Worm (Caenorhabditis elegans) whole organism, L2 larva: ENCODE results near the gene F38E9.4.

Experiments
- C34F6.9 ChIP-seq: fragments of 150-350 bp; optimal IDR thresholded peaks from 2 replicates; lab custom pipeline; 2014; ENCODE audit warnings: missing biosample characterization, missing genetic modification characterization
- Y55F3AM.14 ChIP-seq: fragments of 200-800 bp; sonication (Bioruptor generic); optimal IDR thresholded peaks from 2 replicates; lab custom pipeline; 2018; ENCODE audit warnings: mild to moderate bottlenecking, missing genetic modification characterization, missing compliant biosample characterization
- aly-2 ChIP-seq: fragments of 150-350 bp; optimal IDR thresholded peaks from 2 replicates; lab custom pipeline; 2014; ENCODE audit warnings: missing biosample characterization, missing genetic modification characterization
- ama-1 ChIP-seq: fragments of 150-350 bp; optimal IDR thresholded peaks from 2 replicates; lab custom pipeline; 2018; ENCODE audit warnings: inconsistent platforms
- blmp-1 ChIP-seq: sonication (generic microtip); optimal IDR thresholded peaks from 2 replicates; lab custom pipeline; 2017; ENCODE audit warnings: missing genetic modification characterization, mild to moderate bottlenecking, missing compliant biosample characterization, antibody characterized with exemption, moderate library complexity; ENCODE audit not compliant: insufficient read depth
- ceh-82 ChIP-seq: fragments of 150-350 bp; optimal IDR thresholded peaks from 2 replicates; lab custom pipeline; 2014; ENCODE audit warnings: missing biosample characterization, missing genetic modification characterization
- crh-2 ChIP-seq: sonication (generic microtip); optimal IDR thresholded peaks from 2 replicates; lab custom pipeline; 2017; ENCODE audit warnings: missing biosample characterization, missing genetic modification characterization
- dmd-4 ChIP-seq: sonication (generic microtip); optimal IDR thresholded peaks from 2 replicates; lab custom pipeline; 2017; ENCODE audit warnings: missing biosample characterization, missing genetic modification characterization
- egl-27 ChIP-seq: sonication (generic microtip); optimal IDR thresholded peaks from 3 replicates; lab custom pipeline; 2017; ENCODE audit warnings: missing biosample characterization, missing genetic modification reagents, missing genetic modification characterization
- fos-1 ChIP-seq: fragments of 150-350 bp; optimal IDR thresholded peaks from 2 replicates; lab custom pipeline; 2014; ENCODE audit warnings: missing biosample characterization, missing genetic modification characterization
- gmeb-1 ChIP-seq: fragments of 150-350 bp; optimal IDR thresholded peaks from 2 replicates; lab custom pipeline; 2014; ENCODE audit warnings: missing biosample characterization, missing genetic modification characterization
- lin-13 ChIP-seq: fragments of 150-350 bp; optimal IDR thresholded peaks from 2 replicates; lab custom pipeline; 2014; ENCODE audit warnings: missing biosample characterization, missing genetic modification reagents, missing genetic modification characterization
- lsy-2 ChIP-seq, 2 experiments: fragments of 150-350 bp in 1 of 2; sonication (generic microtip) in 1 of 2; optimal IDR thresholded peaks; 2 replicates each; lab custom pipeline; 2014 to 2017; ENCODE audit warnings: missing biosample characterization in 2 of 2, missing genetic modification characterization in 2 of 2
- mbf-1 ChIP-seq: sonication (generic microtip); optimal IDR thresholded peaks from 2 replicates; lab custom pipeline; 2017; ENCODE audit warnings: missing biosample characterization, missing genetic modification characterization
- mdl-1 ChIP-seq, 2 experiments: fragments of 150-350 bp in 1 of 2; sonication (generic microtip) in 1 of 2; optimal IDR thresholded peaks; 2 replicates each; lab custom pipeline; 2017; ENCODE audit warnings: missing biosample characterization in 2 of 2, missing genetic modification characterization in 2 of 2
- nhr-10 ChIP-seq: sonication (generic microtip); optimal IDR thresholded peaks from 2 replicates; lab custom pipeline; 2017; ENCODE audit warnings: missing biosample characterization, missing genetic modification characterization
- nhr-12 ChIP-seq: fragments of 150-350 bp; optimal IDR thresholded peaks from 2 replicates; lab custom pipeline; 2014; ENCODE audit warnings: missing biosample characterization, missing genetic modification characterization
- nhr-21 ChIP-seq: fragments of 150-350 bp; optimal IDR thresholded peaks from 2 replicates; lab custom pipeline; 2014; ENCODE audit warnings: missing biosample characterization, missing genetic modification characterization
- nhr-237 ChIP-seq: fragments of 150-350 bp; optimal IDR thresholded peaks from 2 replicates; lab custom pipeline; 2014; ENCODE audit warnings: missing biosample characterization, missing genetic modification characterization
- nhr-25 ChIP-seq: fragments of 150-350 bp; sonication (generic microtip); optimal IDR thresholded peaks from 3 replicates; lab custom pipeline; 2014; ENCODE audit warnings: missing biosample characterization, missing genetic modification characterization
- nhr-77 ChIP-seq: fragments of 150-350 bp; optimal IDR thresholded peaks from 2 replicates; lab custom pipeline; 2014; ENCODE audit warnings: missing biosample characterization, missing genetic modification characterization
- peb-1 ChIP-seq: fragments of 150-350 bp; optimal IDR thresholded peaks from 2 replicates; lab custom pipeline; 2014; ENCODE audit warnings: missing biosample characterization, missing genetic modification characterization
- sem-4 ChIP-seq: fragments of 150-350 bp; optimal IDR thresholded peaks from 2 replicates; lab custom pipeline; 2014; ENCODE audit warnings: missing biosample characterization, missing genetic modification reagents, missing genetic modification characterization
- skn-1 ChIP-seq: sonication (generic microtip); optimal IDR thresholded peaks from 2 replicates; lab custom pipeline; 2017; ENCODE audit warnings: missing biosample characterization, missing genetic modification characterization
- sma-3 ChIP-seq: sonication (generic microtip); optimal IDR thresholded peaks from 2 replicates; lab custom pipeline; 2016; ENCODE audit warnings: missing genetic modification reagents, missing genetic modification characterization, missing compliant biosample characterization
- sma-9 ChIP-seq, 2 experiments: fragments of 150-350 bp in 1 of 2; sonication (generic microtip) in 1 of 2; optimal IDR thresholded peaks; 2 replicates each; lab custom pipeline; 2014 to 2016; ENCODE audit warnings: missing genetic modification characterization in 2 of 2, mild to moderate bottlenecking in 1 of 2, missing biosample characterization in 1 of 2, missing compliant biosample characterization in 1 of 2, missing genetic modification reagents in 1 of 2, moderate library complexity in 1 of 2
- unc-39 ChIP-seq: fragments of 150-350 bp; optimal IDR thresholded peaks from 2 replicates; lab custom pipeline; 2014; ENCODE audit warnings: missing biosample characterization, missing genetic modification characterization
- unc-55 ChIP-seq: fragments of 150-350 bp; sonication (generic microtip); optimal IDR thresholded peaks from 3 replicates; lab custom pipeline; 2014; ENCODE audit warnings: missing biosample characterization, missing genetic modification reagents, missing genetic modification characterization
- ztf-1 ChIP-seq: fragments of 200-800 bp; sonication (Bioruptor generic); conservative IDR thresholded peaks from 2 replicates; pipeline ENCODE4 v1.3.6; 2022; ENCODE audit warnings: missing genetic modification characterization, missing compliant biosample characterization
- ztf-11 ChIP-seq: sonication (generic microtip); optimal IDR thresholded peaks from 2 replicates; lab custom pipeline; 2017; ENCODE audit warnings: missing biosample characterization, missing genetic modification characterization
- ztf-4 ChIP-seq: fragments of 150-350 bp; optimal IDR thresholded peaks from 2 replicates; lab custom pipeline; 2014; ENCODE audit warnings: missing biosample characterization, missing genetic modification characterization

Gene F38E9.4

ce11 chrX:16406632-16407031, 45.1 kb upstream of the F38E9.4 start:
- no peak for TF ChIP-seq fos-1 (tag; lab: Kevin White, UChicago)
- no peak for TF ChIP-seq nhr-10 (tag; lab: Kevin White, UChicago)
- TF ChIP-seq egl-27 = no peak
- TF ChIP-seq unc-55 (GFP tag; lab: Kevin White, UChicago) = no peak
- TF ChIP-seq mdl-1 (tag; optimal IDR thresholded peaks at IDR 0.05; lab: Kevin White, UChicago) = no peak
- no peak for TF ChIP-seq C34F6.9 (tag; lab: Kevin White, UChicago)

- no peak for TF ChIP-seq ztf-11 (tag; lab: Kevin White, UChicago)
- TF ChIP-seq unc-55 (GFP tag; lab: Kevin White, UChicago) = peak; percentile 54
- no peak for TF ChIP-seq ztf-1 (GFP tag; lab: Robert Waterston, UW)
- no peak for TF ChIP-seq lin-13 (GFP tag; lab: Kevin White, UChicago)
- TF ChIP-seq peb-1 (tag; lab: Kevin White, UChicago) = no peak
Observed at ce11 chrX:16409220-16409619, 42.5 kb upstream of the F38E9.4 start.

ce11 chrX:16411985-16412384, 39.8 kb upstream of the F38E9.4 start:
- TF ChIP-seq peb-1 (tag; lab: Kevin White, UChicago) (no peak), crh-2 (no peak), nhr-237 (tag; lab: Kevin White, UChicago) (no peak), unc-55 (GFP tag; lab: Kevin White, UChicago) (no peak), mdl-1 (tag; optimal IDR thresholded peaks at IDR 0.05; lab: Kevin White, UChicago) (no peak), C34F6.9 (tag; lab: Kevin White, UChicago) (no peak)

- TF ChIP-seq fos-1 (tag; lab: Kevin White, UChicago) (peak; percentile 42), sem-4 (tag; lab: Kevin White, UChicago) (no peak), sma-9 (GFP tag; optimal IDR thresholded peaks at IDR 0.05; lab: Kevin White, UChicago) (no peak), sma-9 (tag; optimal IDR thresholded peaks at IDR 0.05; lab: Kevin White, UChicago) (no peak), lin-13 (GFP tag; lab: Kevin White, UChicago) (no peak), crh-2 (peak; percentile 5), nhr-77 (tag; lab: Kevin White, UChicago) (no peak), lsy-2 (tag; optimal IDR thresholded peaks at IDR 0.05; lab: Kevin White, UChicago) (no peak), mbf-1 (tag; lab: Kevin White, UChicago) (no peak), ztf-11 (tag; lab: Kevin White, UChicago) (no peak), peb-1 (tag; lab: Kevin White, UChicago) (no peak)
Observed at ce11 chrX:16413208-16413995, 38.3 kb upstream of the F38E9.4 start.

ce11 chrX:16414572-16414971, 37.2 kb upstream of the F38E9.4 start:
- TF ChIP-seq skn-1 (tag; lab: Kevin White, UChicago) = no peak
- peak; percentile 33 for TF ChIP-seq sma-9 (GFP tag; optimal IDR thresholded peaks at IDR 0.05; lab: Kevin White, UChicago)
- TF ChIP-seq sma-9 (tag; optimal IDR thresholded peaks at IDR 0.05; lab: Kevin White, UChicago) = no peak
- peak; percentile 14 for TF ChIP-seq nhr-21 (tag; lab: Kevin White, UChicago)
- TF ChIP-seq mdl-1 (tag; optimal IDR thresholded peaks at IDR 0.05; lab: Kevin White, UChicago) = peak in 1 of 2 experiments; percentile 31
- no peak for TF ChIP-seq ceh-82 (tag; lab: Kevin White, UChicago)
- TF ChIP-seq nhr-25 (tag; lab: Kevin White, UChicago) = peak; percentile 21
- TF ChIP-seq sma-3 (GFP tag; lab: Kevin White, UChicago) = peak; percentile 46

- TF ChIP-seq aly-2 (tag; lab: Kevin White, UChicago) (no peak), unc-39 (tag; lab: Kevin White, UChicago) (no peak), dmd-4 (tag; lab: Kevin White, UChicago) (no peak), ama-1 (lab: Kevin White, UChicago) (no peak), nhr-21 (tag; lab: Kevin White, UChicago) (no peak), gmeb-1 (tag; lab: Kevin White, UChicago) (no peak), sma-9 (GFP tag; optimal IDR thresholded peaks at IDR 0.05; lab: Kevin White, UChicago) (no peak), sma-9 (tag; optimal IDR thresholded peaks at IDR 0.05; lab: Kevin White, UChicago) (no peak), unc-55 (GFP tag; lab: Kevin White, UChicago) (no peak), fos-1 (tag; lab: Kevin White, UChicago) (no peak), Y55F3AM.14 (no peak), ztf-4 (tag; lab: Kevin White, UChicago) (no peak), ceh-82 (tag; lab: Kevin White, UChicago) (no peak), ztf-11 (tag; lab: Kevin White, UChicago) (no peak), sma-3 (GFP tag; lab: Kevin White, UChicago) (no peak), blmp-1 (tag; lab: Kevin White, UChicago) (no peak), nhr-12 (no peak), peb-1 (tag; lab: Kevin White, UChicago) (no peak)
- TF ChIP-seq, all 48 proteins: peak for 0
Observed at ce11 chrX:16416790-16417330, 34.9 kb upstream of the F38E9.4 start, which contains the start of gene eat-17. Gene eat-17, minus strand, starts transcription at chrX:16416840.
